Fruit fly (Drosophila melanogaster): Measurements from ENCODE around the gene CG34057.

Gene CG34057

DNA sequence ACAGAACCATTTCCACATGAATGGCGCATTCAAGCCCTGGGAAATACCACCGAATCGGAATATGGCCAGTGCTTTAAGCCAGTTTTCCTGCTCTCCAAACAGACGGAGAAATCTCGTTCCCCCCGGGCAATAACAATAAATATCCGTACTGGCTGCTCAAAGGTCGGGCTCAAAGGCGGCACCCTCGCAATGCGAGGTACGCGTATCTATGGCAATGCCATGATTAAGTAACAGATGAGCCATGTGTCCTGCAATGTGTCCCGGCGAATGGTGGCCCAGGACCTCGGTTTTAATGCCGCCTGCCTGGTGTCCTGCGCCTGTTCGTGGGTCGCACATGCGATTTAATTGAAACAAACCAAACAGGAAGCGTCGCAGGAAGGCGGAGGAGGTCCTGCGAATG lies 6.7 kb downstream of the CG34057 start:
- no peak for TF ChIP-seq rgr (GFP tag; optimal IDR thresholded peaks at IDR 0.05)
- TF ChIP-seq HLH106 (tag; optimal IDR thresholded peaks at IDR 0.05): no peak
- no peak for TF ChIP-seq Rel (GFP tag; optimal IDR thresholded peaks at IDR 0.05)
- TF ChIP-seq Rel (tag; optimal IDR thresholded peaks at IDR 0.05): no peak
- TF ChIP-seq dsf (GFP tag; optimal IDR thresholded peaks at IDR 0.05; ENCODE audit: borderline replicate concordance): no peak
- TF ChIP-seq Sp1 (GFP tag; optimal IDR thresholded peaks at IDR 0.05): no peak
- no peak for TF ChIP-seq Myc (optimal IDR thresholded peaks at IDR 0.05)
- no peak for TF ChIP-seq pan (optimal IDR thresholded peaks at IDR 0.05)
- no peak for TF ChIP-seq usp (GFP tag; optimal IDR thresholded peaks at IDR 0.05)
- no peak for TF ChIP-seq br (GFP tag; optimal IDR thresholded peaks at IDR 0.05)
- no peak for TF ChIP-seq sage (GFP tag; optimal IDR thresholded peaks at IDR 0.05)
- no peak for TF ChIP-seq lola (GFP tag; optimal IDR thresholded peaks at IDR 0.05)
- TF ChIP-seq Abd-B (GFP tag; optimal IDR thresholded peaks at IDR 0.05): no peak
- TF ChIP-seq Jra (GFP tag; optimal IDR thresholded peaks at IDR 0.05): no peak

DNA sequence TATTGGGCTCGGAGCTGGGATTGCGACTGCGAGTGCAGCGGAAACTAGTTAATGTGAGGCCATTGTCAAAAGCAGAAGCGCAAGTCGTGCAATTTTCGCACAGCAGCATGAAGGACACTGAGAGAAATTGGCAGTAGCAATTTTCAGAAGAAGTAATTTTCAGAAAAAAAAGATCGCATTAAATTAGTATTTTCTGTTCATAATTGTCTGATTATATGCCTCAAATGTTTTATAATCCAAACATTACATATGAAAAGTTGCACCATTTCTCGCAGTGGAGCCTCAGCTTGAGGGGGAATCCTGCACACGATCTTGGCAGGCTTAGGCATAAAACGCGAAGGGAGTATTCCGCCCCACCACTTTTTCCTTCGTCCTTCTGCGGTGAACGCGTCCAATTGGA lies 7.2 kb downstream of the CG34057 start:
- no peak for TF ChIP-seq Hr78 (GFP tag; optimal IDR thresholded peaks at IDR 0.05)
- no peak for TF ChIP-seq dl (GFP tag; optimal IDR thresholded peaks at IDR 0.05; ENCODE audit: insufficient read depth in 1 of 2, partially characterized antibody in 2 of 2)
- TF ChIP-seq dmrt93B (GFP tag; optimal IDR thresholded peaks at IDR 0.05): peak; percentile 31
- TF ChIP-seq lola (GFP tag; optimal IDR thresholded peaks at IDR 0.05): no peak
- no peak for TF ChIP-seq CG32264 (GFP tag; optimal IDR thresholded peaks at IDR 0.05)
- TF ChIP-seq HLH106 (tag; optimal IDR thresholded peaks at IDR 0.05): peak; percentile 75
- TF ChIP-seq foxo (GFP tag; optimal IDR thresholded peaks at IDR 0.05): peak in 1 of 2 experiments; percentile 73
- TF ChIP-seq Myc (optimal IDR thresholded peaks at IDR 0.05): no peak
- TF ChIP-seq Hr83 (GFP tag; optimal IDR thresholded peaks at IDR 0.05; ENCODE audit: poor library complexity, severe bottlenecking): no peak
- TF ChIP-seq brk (GFP tag; optimal IDR thresholded peaks at IDR 0.05): peak; percentile 56
- TF ChIP-seq CrebA (GFP tag; optimal IDR thresholded peaks at IDR 0.05; ENCODE audit: borderline replicate concordance): no peak
- no peak for TF ChIP-seq Dif (GFP tag; optimal IDR thresholded peaks at IDR 0.05; ENCODE audit: partially characterized antibody)
- no peak for TF ChIP-seq Vsx2 (GFP tag; optimal IDR thresholded peaks at IDR 0.05; ENCODE audit: partially characterized antibody)
- TF ChIP-seq usp (GFP tag; optimal IDR thresholded peaks at IDR 0.05): no peak
- TF ChIP-seq dsf (GFP tag; optimal IDR thresholded peaks at IDR 0.05; ENCODE audit: borderline replicate concordance): no peak
- peak; percentile 71 for TF ChIP-seq ey (GFP tag; optimal IDR thresholded peaks at IDR 0.05)
- no peak for TF ChIP-seq jim (GFP tag; optimal IDR thresholded peaks at IDR 0.05)
- peak; percentile 66 for TF ChIP-seq OdsH (GFP tag; optimal IDR thresholded peaks at IDR 0.05)
- TF ChIP-seq Sp1 (GFP tag; optimal IDR thresholded peaks at IDR 0.05): peak; percentile 76
- peak; percentile 61 for TF ChIP-seq br (GFP tag; optimal IDR thresholded peaks at IDR 0.05)
- peak; percentile 49 for TF ChIP-seq psq (GFP tag; optimal IDR thresholded peaks at IDR 0.05)
- TF ChIP-seq CG9705 (GFP tag; optimal IDR thresholded peaks at IDR 0.05): peak; percentile 32
- no peak for TF ChIP-seq Rel (GFP tag; optimal IDR thresholded peaks at IDR 0.05)
- peak; percentile 36 for TF ChIP-seq Rel (tag; optimal IDR thresholded peaks at IDR 0.05)
- peak; percentile 76 for TF ChIP-seq rgr (GFP tag; optimal IDR thresholded peaks at IDR 0.05)
- no peak for TF ChIP-seq woc (GFP tag; optimal IDR thresholded peaks at IDR 0.05)
- TF ChIP-seq Hnf4 (GFP tag; optimal IDR thresholded peaks at IDR 0.05): peak; percentile 56
- no peak for TF ChIP-seq Dfd (GFP tag; optimal IDR thresholded peaks at IDR 0.05)
- TF ChIP-seq sage (GFP tag; optimal IDR thresholded peaks at IDR 0.05): no peak
- peak; percentile 35 for TF ChIP-seq Jra (GFP tag; optimal IDR thresholded peaks at IDR 0.05)
- TF ChIP-seq fru (GFP tag; optimal IDR thresholded peaks at IDR 0.05): peak; percentile 81
- TF ChIP-seq GATAd (GFP tag; optimal IDR thresholded peaks at IDR 0.05): no peak
- TF ChIP-seq pan (optimal IDR thresholded peaks at IDR 0.05): no peak
- TF ChIP-seq sv (GFP tag; optimal IDR thresholded peaks at IDR 0.05): no peak
- no peak for TF ChIP-seq Abd-B (GFP tag; optimal IDR thresholded peaks at IDR 0.05)
- TF ChIP-seq tai (GFP tag; optimal IDR thresholded peaks at IDR 0.05): peak; percentile 54
- no peak for TF ChIP-seq N (GFP tag; optimal IDR thresholded peaks at IDR 0.05)
- TF ChIP-seq h (GFP tag; optimal IDR thresholded peaks at IDR 0.05): peak; percentile 75
- no peak for TF ChIP-seq Mio (GFP tag; optimal IDR thresholded peaks at IDR 0.05)

All from whole organism, wandering third instar larva.